Fruit fly (Drosophila melanogaster) whole organism, prepupa: ENCODE measurements around the gene Cad86C.
A peak's percentile ranks its signal among the peaks of the same experiment; 100 is the strongest.

ENCODE experiments used
- Blimp-1 ChIP-seq: fragments of 200-800 bp; sonication (Bioruptor generic); optimal IDR thresholded peaks from 3 replicates; lab custom pipeline; 2017; ENCODE audit warnings: missing biosample characterization, missing genetic modification characterization, mild to moderate bottlenecking, moderate library complexity, missing genetic modification reagents
- CG10669 ChIP-seq: fragments of 200-800 bp; sonication (Bioruptor generic); optimal IDR thresholded peaks from 3 replicates; lab custom pipeline; 2018; ENCODE audit warnings: missing biosample characterization, mild to moderate bottlenecking, missing genetic modification characterization, moderate library complexity
- CG11762 ChIP-seq: fragments of 200-800 bp; sonication (Bioruptor generic); optimal IDR thresholded peaks from 3 replicates; lab custom pipeline; 2016; ENCODE audit warnings: missing biosample characterization, missing genetic modification characterization; ENCODE audit not compliant: insufficient read depth
- CG11902 ChIP-seq: fragments of 200-800 bp; sonication (Bioruptor generic); optimal IDR thresholded peaks from 3 replicates; lab custom pipeline; 2016; ENCODE audit warnings: missing biosample characterization, missing genetic modification characterization
- CG1621 ChIP-seq: fragments of 200-800 bp; sonication (Bioruptor generic); optimal IDR thresholded peaks from 3 replicates; lab custom pipeline; 2018; ENCODE audit warnings: missing biosample characterization, mild to moderate bottlenecking, missing genetic modification characterization
- CG16779 ChIP-seq: fragments of 200-800 bp; sonication (Bioruptor generic); optimal IDR thresholded peaks from 3 replicates; lab custom pipeline; 2017; ENCODE audit warnings: missing biosample characterization, mild to moderate bottlenecking, missing genetic modification characterization
- CG6276 ChIP-seq: fragments of 200-800 bp; sonication (Bioruptor generic); optimal IDR thresholded peaks from 2 replicates; lab custom pipeline; 2017; ENCODE audit warnings: missing biosample characterization, mild to moderate bottlenecking, missing genetic modification characterization
- CG6792 ChIP-seq: fragments of 200-800 bp; sonication (Bioruptor generic); optimal IDR thresholded peaks from 3 replicates; lab custom pipeline; 2016; ENCODE audit warnings: missing biosample characterization, missing genetic modification characterization
- CG6808 ChIP-seq: fragments of 200-800 bp; sonication (Bioruptor generic); optimal IDR thresholded peaks from 3 replicates; lab custom pipeline; 2017; ENCODE audit warnings: missing biosample characterization, missing genetic modification characterization, mild to moderate bottlenecking, moderate library complexity, missing genetic modification reagents
- CG8319 ChIP-seq: fragments of 200-800 bp; sonication (Bioruptor generic); optimal IDR thresholded peaks from 3 replicates; lab custom pipeline; 2016; ENCODE audit warnings: missing biosample characterization, missing genetic modification characterization
- OdsH ChIP-seq: fragments of 200-800 bp; sonication (Bioruptor generic); optimal IDR thresholded peaks from 3 replicates; lab custom pipeline; 2016; ENCODE audit warnings: missing biosample characterization, missing genetic modification characterization
- eg ChIP-seq: fragments of 200-800 bp; sonication (Bioruptor generic); IDR thresholded peaks from 3 replicates; pipeline ENCODE4 v1.3.6; 2022; ENCODE audit warnings: missing biosample characterization, missing genetic modification characterization
- fd85E ChIP-seq: fragments of 200-800 bp; sonication (Bioruptor generic); optimal IDR thresholded peaks from 3 replicates; lab custom pipeline; 2016; ENCODE audit warnings: missing biosample characterization, missing genetic modification characterization

DNA sequence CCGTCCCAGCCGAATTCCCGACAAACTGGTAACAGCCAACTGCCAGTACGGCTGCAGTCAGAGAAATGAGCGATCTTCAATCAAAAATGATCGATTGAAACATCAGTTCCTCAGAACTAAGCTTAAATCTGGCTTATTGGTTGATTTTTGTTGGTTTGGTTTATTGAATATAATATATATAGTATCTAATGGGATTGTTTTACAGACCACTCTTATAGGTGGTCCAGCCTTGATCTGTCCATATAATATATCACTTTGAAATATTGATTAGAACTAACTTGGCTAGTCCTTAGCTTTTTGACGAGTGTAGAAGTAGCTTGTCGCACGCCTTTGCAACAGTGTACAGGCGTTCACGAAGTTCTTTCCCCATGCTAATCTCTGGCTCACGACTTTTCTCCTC lies 15.5 kb downstream of the Cad86C start:
- no peak for TF ChIP-seq CG11762 (GFP tag; lab: Kevin White, UChicago)
- TF ChIP-seq fd85E, result no peak
- TF ChIP-seq CG6792 (GFP tag; lab: Kevin White, UChicago), result no peak
- TF ChIP-seq CG16779 (tag; lab: Kevin White, UChicago), result no peak
- TF ChIP-seq CG6808 (GFP tag; lab: Kevin White, UChicago), result peak; percentile 44
- TF ChIP-seq CG10669 (GFP tag; lab: Kevin White, UChicago), result peak; percentile 30
- TF ChIP-seq CG8319 (GFP tag; lab: Kevin White, UChicago), result no peak
- TF ChIP-seq Blimp-1 (GFP tag; lab: Kevin White, UChicago), result no peak
- TF ChIP-seq OdsH, result no peak
- TF ChIP-seq eg (GFP tag; lab: Robert Waterston, UW), result no peak
- no peak for TF ChIP-seq CG11902
- no peak for TF ChIP-seq CG1621 (tag; lab: Kevin White, UChicago)
- no peak for TF ChIP-seq CG6276 (GFP tag; lab: Kevin White, UChicago)
